Worm (Caenorhabditis elegans) whole organism, mixed stage, embryonic: ENCODE results near the gene T24E12.3.

Experiments used
- M03D4.4 ChIP-seq: sonication (generic microtip); optimal IDR thresholded peaks from 2 replicates; lab custom pipeline; 2017; ENCODE audit warnings: mild to moderate bottlenecking, missing genetic modification characterization, missing compliant biosample characterization
- bed-3 ChIP-seq: fragments of 200-800 bp; sonication (Bioruptor generic); optimal IDR thresholded peaks from 3 replicates; lab custom pipeline; 2018; ENCODE audit warnings: mild to moderate bottlenecking, missing genetic modification characterization, moderate library complexity, missing compliant biosample characterization
- blmp-1 ChIP-seq: fragments of 150-350 bp; optimal IDR thresholded peaks from 2 replicates; lab custom pipeline; 2014; ENCODE audit warnings: missing biosample characterization, missing genetic modification characterization
- ceh-39 ChIP-seq: fragments of 150-350 bp; optimal IDR thresholded peaks from 2 replicates; lab custom pipeline; 2014; ENCODE audit warnings: missing biosample characterization, missing genetic modification characterization
- ceh-43 ChIP-seq: fragments of 200-800 bp; sonication (Bioruptor generic); optimal IDR thresholded peaks from 2 replicates; lab custom pipeline; 2018; ENCODE audit warnings: mild to moderate bottlenecking, missing genetic modification characterization, moderate library complexity, missing compliant biosample characterization
- ceh-83 ChIP-seq: fragments of 200-800 bp; sonication (Bioruptor generic); optimal IDR thresholded peaks from 2 replicates; lab custom pipeline; 2018; ENCODE audit warnings: mild to moderate bottlenecking, missing genetic modification characterization, missing compliant biosample characterization
- ces-1 ChIP-seq: fragments of 150-350 bp; optimal IDR thresholded peaks from 2 replicates; lab custom pipeline; 2014; ENCODE audit warnings: missing biosample characterization, missing genetic modification reagents, missing genetic modification characterization
- cnd-1 ChIP-seq: fragments of 200-800 bp; sonication (Bioruptor generic); optimal IDR thresholded peaks from 2 replicates; lab custom pipeline; 2018; ENCODE audit warnings: mild to moderate bottlenecking, missing genetic modification characterization, missing compliant biosample characterization
- elt-1 ChIP-seq: sonication (generic microtip); optimal IDR thresholded peaks from 2 replicates; lab custom pipeline; 2017; ENCODE audit warnings: missing genetic modification characterization, mild to moderate bottlenecking, missing compliant biosample characterization, antibody characterized with exemption, moderate library complexity, borderline replicate concordance; ENCODE audit not compliant: insufficient read depth
- elt-3 ChIP-seq: fragments of 150-350 bp; optimal IDR thresholded peaks from 2 replicates; lab custom pipeline; 2014; ENCODE audit warnings: missing biosample characterization, missing genetic modification characterization
- flh-1 ChIP-seq: fragments of 200-800 bp; sonication (Bioruptor generic); optimal IDR thresholded peaks from 2 replicates; lab custom pipeline; 2018; ENCODE audit warnings: mild to moderate bottlenecking, missing genetic modification characterization, moderate library complexity, missing compliant biosample characterization
- ham-2 ChIP-seq: fragments of 200-800 bp; sonication (Bioruptor generic); optimal IDR thresholded peaks from 2 replicates; lab custom pipeline; 2018; ENCODE audit warnings: mild to moderate bottlenecking, missing genetic modification characterization, missing compliant biosample characterization
- hlh-1 ChIP-seq: fragments of 150-350 bp; optimal IDR thresholded peaks from 2 replicates; lab custom pipeline; 2014; ENCODE audit warnings: missing biosample characterization, missing genetic modification reagents, missing genetic modification characterization
- lin-13 ChIP-seq: fragments of 150-350 bp; optimal IDR thresholded peaks from 2 replicates; lab custom pipeline; 2014; ENCODE audit warnings: missing biosample characterization, missing genetic modification characterization
- lin-32 ChIP-seq: fragments of 200-800 bp; sonication (Bioruptor generic); optimal IDR thresholded peaks from 2 replicates; lab custom pipeline; 2018; ENCODE audit warnings: mild to moderate bottlenecking, missing genetic modification characterization, missing compliant biosample characterization
- lsy-2 ChIP-seq: fragments of 150-350 bp; optimal IDR thresholded peaks from 2 replicates; lab custom pipeline; 2014; ENCODE audit warnings: missing biosample characterization, missing genetic modification characterization
- mls-2 ChIP-seq: sonication (generic microtip); optimal IDR thresholded peaks from 2 replicates; lab custom pipeline; 2016; ENCODE audit warnings: mild to moderate bottlenecking, missing genetic modification characterization, moderate library complexity, missing compliant biosample characterization
- nhr-12 ChIP-seq: fragments of 150-350 bp; optimal IDR thresholded peaks from 2 replicates; lab custom pipeline; 2014; ENCODE audit warnings: missing biosample characterization, missing genetic modification characterization
- nhr-2 ChIP-seq: fragments of 150-350 bp; optimal IDR thresholded peaks from 2 replicates; lab custom pipeline; 2014; ENCODE audit warnings: missing biosample characterization, missing genetic modification characterization
- nhr-237 ChIP-seq: fragments of 150-350 bp; optimal IDR thresholded peaks from 2 replicates; lab custom pipeline; 2014; ENCODE audit warnings: missing biosample characterization, missing genetic modification characterization
- nhr-28 ChIP-seq: fragments of 150-350 bp; optimal IDR thresholded peaks from 2 replicates; lab custom pipeline; 2014; ENCODE audit warnings: missing biosample characterization, missing genetic modification characterization
- nhr-76 ChIP-seq: sonication (generic microtip); optimal IDR thresholded peaks from 2 replicates; lab custom pipeline; 2017; ENCODE audit warnings: missing biosample characterization, missing genetic modification characterization
- pha-4 ChIP-seq: fragments of 150-350 bp; optimal IDR thresholded peaks from 2 replicates; lab custom pipeline; 2018; ENCODE audit warnings: missing biosample characterization, missing genetic modification reagents, missing genetic modification characterization
- sem-2 ChIP-seq: fragments of 200-800 bp; sonication (Bioruptor generic); optimal IDR thresholded peaks from 2 replicates; lab custom pipeline; 2018; ENCODE audit warnings: mild to moderate bottlenecking, missing genetic modification characterization, missing compliant biosample characterization
- snpc-4 ChIP-seq: fragments of 150-350 bp; optimal IDR thresholded peaks from 2 replicates; lab custom pipeline; 2014; ENCODE audit warnings: missing biosample characterization, missing genetic modification characterization
- sptf-1 ChIP-seq: sonication (generic microtip); optimal IDR thresholded peaks from 2 replicates; lab custom pipeline; 2017; ENCODE audit warnings: mild to moderate bottlenecking, missing genetic modification characterization, moderate library complexity, missing compliant biosample characterization
- tbx-8 ChIP-seq: fragments of 200-800 bp; sonication (Bioruptor generic); optimal IDR thresholded peaks from 2 replicates; lab custom pipeline; 2018; ENCODE audit warnings: mild to moderate bottlenecking, missing genetic modification characterization, moderate library complexity, missing compliant biosample characterization
- unc-120 ChIP-seq: sonication (generic microtip); optimal IDR thresholded peaks from 2 replicates; lab custom pipeline; 2017; ENCODE audit warnings: missing genetic modification characterization, missing compliant biosample characterization; ENCODE audit not compliant: poor library complexity, severe bottlenecking
- unc-39 ChIP-seq: fragments of 150-350 bp; optimal IDR thresholded peaks from 2 replicates; lab custom pipeline; 2014; ENCODE audit warnings: missing biosample characterization, missing genetic modification characterization
- unc-62 ChIP-seq: fragments of 150-350 bp; optimal IDR thresholded peaks from 2 replicates; lab custom pipeline; 2014; ENCODE audit warnings: missing biosample characterization, missing genetic modification reagents, missing genetic modification characterization
- zip-8 ChIP-seq: fragments of 150-350 bp; optimal IDR thresholded peaks from 2 replicates; lab custom pipeline; 2014; ENCODE audit warnings: missing biosample characterization, missing genetic modification characterization

The T24E12.3 gene

ce11 chrII:3775719-3776118, at the start of gene T24E12.3:
T24E12.3 (plus strand) TSS chrII:3776019.
- TF ChIP-seq snpc-4 (tag; lab: Kevin White, UChicago) (no peak), pha-4 (no peak), nhr-76 (no peak), M03D4.4 (tag; lab: Kevin White, UChicago) (no peak), lsy-2 (tag; lab: Kevin White, UChicago) (no peak), nhr-2 (tag; lab: Kevin White, UChicago) (no peak), nhr-28 (tag; lab: Kevin White, UChicago) (no peak), sem-2 (GFP tag; lab: Kevin White, UChicago) (no peak), mls-2 (tag; lab: Kevin White, UChicago) (no peak), unc-62 (GFP tag; lab: Kevin White, UChicago) (no peak), elt-3 (no peak), ceh-43 (GFP tag; lab: Kevin White, UChicago) (no peak), sptf-1 (no peak), nhr-12 (no peak), ces-1 (GFP tag; lab: Kevin White, UChicago) (no peak), lin-32 (GFP tag; lab: Kevin White, UChicago) (no peak), cnd-1 (tag; lab: Kevin White, UChicago) (no peak), elt-1 (no peak)

ce11 chrII:3727996-3728395, 47.8 kb upstream of the T24E12.3 start, which contains the start of gene C46E10.8:
C46E10.8 (minus strand) TSS chrII:3728096.
- no peak for TF ChIP-seq elt-1
- TF ChIP-seq ceh-83 (GFP tag; lab: Kevin White, UChicago): no peak
- TF ChIP-seq blmp-1 (tag; lab: Kevin White, UChicago): no peak
- no peak for TF ChIP-seq lin-32 (GFP tag; lab: Kevin White, UChicago)
- no peak for TF ChIP-seq ceh-39 (tag; lab: Kevin White, UChicago)
- TF ChIP-seq bed-3 (GFP tag; lab: Kevin White, UChicago): no peak
- TF ChIP-seq nhr-28 (tag; lab: Kevin White, UChicago): no peak
- TF ChIP-seq unc-120 (tag; lab: Kevin White, UChicago): no peak
- TF ChIP-seq sptf-1: no peak

DNA sequence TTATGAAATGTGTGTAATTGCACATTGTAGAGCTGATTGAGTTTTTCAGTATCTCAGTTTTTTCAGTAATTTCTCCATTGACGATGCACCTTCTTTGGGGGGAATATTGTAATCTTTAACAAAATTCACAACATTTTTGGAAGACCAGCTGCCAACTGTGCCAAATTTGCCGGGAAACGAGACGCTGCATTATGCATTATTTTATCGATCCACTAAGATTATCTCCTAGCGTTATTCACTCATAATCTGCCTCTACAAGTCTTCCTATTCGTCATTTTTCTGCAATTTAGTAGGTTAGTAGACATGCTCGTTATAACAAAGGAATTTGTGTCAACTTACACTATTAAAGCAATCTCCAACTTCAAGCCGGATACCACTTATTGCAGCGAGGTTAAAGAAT, 44.1 kb upstream of the T24E12.3 start, which contains the start of the genes sdz-12 and bath-31:
Gene sdz-12, minus strand, starts transcription at position 101 of the 400 bp plus-strand sequence.
Gene bath-31, plus strand, starts transcription at position 251 of the 400 bp plus-strand sequence.
- TF ChIP-seq unc-62 (GFP tag; lab: Kevin White, UChicago): no peak
- no peak for TF ChIP-seq zip-8 (tag; lab: Kevin White, UChicago)
- no peak for TF ChIP-seq pha-4
- TF ChIP-seq nhr-2 (tag; lab: Kevin White, UChicago): no peak
- TF ChIP-seq flh-1: no peak
- TF ChIP-seq elt-3: no peak
- no peak for TF ChIP-seq lin-32 (GFP tag; lab: Kevin White, UChicago)
- TF ChIP-seq cnd-1 (tag; lab: Kevin White, UChicago): no peak

DNA sequence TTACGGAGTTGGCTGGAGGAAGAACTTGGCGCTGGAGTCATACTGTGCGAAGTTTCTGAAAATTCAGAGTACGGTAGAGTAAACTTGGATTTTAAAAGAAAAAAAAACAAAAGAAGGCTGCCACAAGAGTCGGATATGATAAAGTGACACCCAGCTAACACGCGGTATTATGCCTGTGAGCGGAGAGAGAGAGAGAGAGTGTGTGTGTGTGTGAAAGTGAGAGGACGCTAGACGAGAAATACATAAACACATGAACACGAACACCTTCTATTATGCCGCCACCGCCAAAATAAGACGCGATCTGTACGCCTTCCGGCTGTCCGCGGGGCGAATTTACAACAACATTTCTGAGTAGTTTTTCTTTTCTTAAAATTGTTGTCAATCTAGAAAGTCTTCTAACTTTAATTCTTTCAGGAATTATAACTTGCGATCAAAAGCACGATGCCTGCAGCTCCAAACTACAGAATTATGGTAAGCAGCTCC, 38.9 kb upstream of the T24E12.3 start, which contains the start of gene F12E12.6:
Gene F12E12.6, minus strand, starts transcription at position 51 of the 483 bp plus-strand sequence.
- TF ChIP-seq ham-2: no peak
- TF ChIP-seq nhr-28 (tag; lab: Kevin White, UChicago): no peak
- no peak for TF ChIP-seq nhr-237
- TF ChIP-seq ceh-39 (tag; lab: Kevin White, UChicago): no peak
- TF ChIP-seq lsy-2 (tag; lab: Kevin White, UChicago): no peak
- TF ChIP-seq nhr-2 (tag; lab: Kevin White, UChicago): no peak
- TF ChIP-seq unc-39 (tag; lab: Kevin White, UChicago): no peak
- TF ChIP-seq ceh-43 (GFP tag; lab: Kevin White, UChicago): no peak
- no peak for TF ChIP-seq lin-32 (GFP tag; lab: Kevin White, UChicago)
- no peak for TF ChIP-seq snpc-4 (tag; lab: Kevin White, UChicago)
- TF ChIP-seq mls-2 (tag; lab: Kevin White, UChicago): no peak
- TF ChIP-seq elt-3: no peak
- TF ChIP-seq flh-1: no peak
- TF ChIP-seq tbx-8 (GFP tag; lab: Kevin White, UChicago): no peak

ce11 chrII:3739647-3740046, 36.2 kb upstream of the T24E12.3 start, which contains the start of gene F12E12.2:
F12E12.2 (plus strand) TSS chrII:3739947.
- TF ChIP-seq lin-13 (tag; lab: Kevin White, UChicago) (no peak), ceh-43 (GFP tag; lab: Kevin White, UChicago) (no peak), ceh-39 (tag; lab: Kevin White, UChicago) (no peak), ces-1 (GFP tag; lab: Kevin White, UChicago) (no peak), elt-3 (no peak), hlh-1 (tag; lab: Kevin White, UChicago) (no peak), lin-32 (GFP tag; lab: Kevin White, UChicago) (no peak), sptf-1 (no peak), bed-3 (GFP tag; lab: Kevin White, UChicago) (no peak), blmp-1 (tag; lab: Kevin White, UChicago) (no peak), pha-4 (no peak), zip-8 (tag; lab: Kevin White, UChicago) (no peak)
